Fruit fly (Drosophila melanogaster) whole organism, pupa: ENCODE results near the gene SA2.

Experiments used
- CG10348 ChIP-seq: fragments of 200-800 bp; sonication (Bioruptor generic); IDR thresholded peaks from 2 replicates; pipeline ENCODE4 v1.3.6; 2022; ENCODE audit warnings: missing biosample characterization, missing genetic modification characterization
- CG12605 ChIP-seq: fragments of 200-800 bp; sonication (Bioruptor generic); IDR thresholded peaks from 2 replicates; pipeline ENCODE4 v1.3.6; 2022; ENCODE audit warnings: missing biosample characterization, missing genetic modification characterization
- CG13204 ChIP-seq: fragments of 200-800 bp; sonication (Bioruptor generic); optimal IDR thresholded peaks from 2 replicates; lab custom pipeline; 2018; ENCODE audit warnings: missing biosample characterization, mild to moderate bottlenecking, missing genetic modification characterization, moderate library complexity
- CG14655 ChIP-seq: fragments of 200-800 bp; sonication (Bioruptor generic); optimal IDR thresholded peaks from 3 replicates; lab custom pipeline; 2017; ENCODE audit warnings: mild to moderate bottlenecking, missing biosample characterization, missing genetic modification reagents, missing genetic modification characterization
- CG15710 ChIP-seq: fragments of 200-800 bp; sonication (Bioruptor generic); optimal IDR thresholded peaks from 2 replicates; lab custom pipeline; 2018; ENCODE audit warnings: missing biosample characterization, mild to moderate bottlenecking, missing genetic modification characterization, moderate library complexity
- CG17806 ChIP-seq: fragments of 200-800 bp; sonication (Bioruptor generic); optimal IDR thresholded peaks from 2 replicates; lab custom pipeline; 2018; ENCODE audit warnings: missing biosample characterization, mild to moderate bottlenecking, missing genetic modification characterization, moderate library complexity
- CG32121 ChIP-seq: fragments of 200-800 bp; sonication (Bioruptor generic); IDR thresholded peaks from 2 replicates; pipeline ENCODE4 v1.3.6; 2022; ENCODE audit warnings: missing biosample characterization, missing genetic modification characterization
- CG34367 ChIP-seq: fragments of 200-800 bp; sonication (Bioruptor generic); optimal IDR thresholded peaks from 2 replicates; lab custom pipeline; 2018; ENCODE audit warnings: missing biosample characterization, mild to moderate bottlenecking, missing genetic modification characterization
- CG4496 ChIP-seq: fragments of 200-800 bp; sonication (Bioruptor generic); IDR thresholded peaks from 3 replicates; pipeline ENCODE4 v1.3.6; 2022; ENCODE audit warnings: missing biosample characterization, missing genetic modification characterization
- CG8159 ChIP-seq: fragments of 200-800 bp; sonication (Bioruptor generic); optimal IDR thresholded peaks from 3 replicates; lab custom pipeline; 2018; ENCODE audit warnings: missing biosample characterization, mild to moderate bottlenecking, missing genetic modification characterization, moderate library complexity
- CG8301 ChIP-seq: fragments of 200-800 bp; sonication (Bioruptor generic); optimal IDR thresholded peaks from 2 replicates; lab custom pipeline; 2018; ENCODE audit warnings: missing biosample characterization, mild to moderate bottlenecking, missing genetic modification characterization
- CG9948 ChIP-seq: fragments of 200-800 bp; sonication (Bioruptor generic); optimal IDR thresholded peaks from 2 replicates; lab custom pipeline; 2018; ENCODE audit warnings: missing biosample characterization, mild to moderate bottlenecking, missing genetic modification characterization, moderate library complexity
- D1 ChIP-seq: fragments of 200-800 bp; sonication (Bioruptor generic); optimal IDR thresholded peaks from 2 replicates; lab custom pipeline; 2018; ENCODE audit warnings: missing biosample characterization, mild to moderate bottlenecking, missing genetic modification characterization, moderate library complexity
- EcR ChIP-seq: fragments of 200-800 bp; sonication (Bioruptor generic); optimal IDR thresholded peaks from 3 replicates; lab custom pipeline; 2019; ENCODE audit warnings: missing biosample characterization, missing genetic modification characterization, mild to moderate bottlenecking, moderate library complexity, missing genetic modification reagents
- Ets98B ChIP-seq: fragments of 200-800 bp; sonication (Bioruptor generic); IDR thresholded peaks from 2 replicates; pipeline ENCODE4 v1.3.6; 2022; ENCODE audit warnings: missing biosample characterization, missing genetic modification characterization
- Pif1A ChIP-seq: fragments of 200-800 bp; sonication (Bioruptor generic); optimal IDR thresholded peaks from 3 replicates; lab custom pipeline; 2016; ENCODE audit warnings: missing biosample characterization, missing genetic modification characterization
- Pif1B ChIP-seq: fragments of 200-800 bp; sonication (Bioruptor generic); optimal IDR thresholded peaks from 3 replicates; lab custom pipeline; 2016; ENCODE audit warnings: missing biosample characterization, missing genetic modification characterization
- Snoo ChIP-seq: fragments of 200-800 bp; sonication (Bioruptor generic); optimal IDR thresholded peaks from 3 replicates; lab custom pipeline; 2017; ENCODE audit warnings: missing biosample characterization, mild to moderate bottlenecking, missing genetic modification characterization, inconsistent platforms
- fd96Ca ChIP-seq: fragments of 200-800 bp; sonication (Bioruptor generic); IDR thresholded peaks from 3 replicates; pipeline ENCODE4 v1.3.6; 2022; ENCODE audit warnings: missing biosample characterization, missing genetic modification characterization
- gl ChIP-seq: fragments of 200-800 bp; sonication (Bioruptor generic); optimal IDR thresholded peaks from 2 replicates; lab custom pipeline; 2018; ENCODE audit warnings: missing biosample characterization, mild to moderate bottlenecking, missing genetic modification characterization
- rn ChIP-seq: fragments of 200-800 bp; sonication (Bioruptor generic); IDR thresholded peaks from 2 replicates; pipeline ENCODE4 v1.3.6; 2022; ENCODE audit warnings: missing biosample characterization, missing genetic modification characterization

Gene SA2

dm6 chr3L:1419929-1420328 lies 17.7 kb downstream of the SA2 start:
- TF ChIP-seq CG17806 (tag; lab: Kevin White, UChicago) (no peak), CG12605 (no peak), CG9948 (tag; lab: Kevin White, UChicago) (no peak), EcR (no peak), CG8159 (tag; lab: Kevin White, UChicago) (no peak)

dm6 chr3L:1418821-1419220 lies 18.9 kb downstream of the SA2 start:
- no peak for TF ChIP-seq D1 (tag; lab: Kevin White, UChicago)
- TF ChIP-seq CG10348 (GFP tag; lab: Robert Waterston, UW) = no peak
- peak; percentile 24 for TF ChIP-seq Pif1B (GFP tag; lab: Kevin White, UChicago)
- TF ChIP-seq CG15710 (tag; lab: Kevin White, UChicago) = peak; percentile 37
- TF ChIP-seq rn = no peak
- no peak for TF ChIP-seq CG13204 (GFP tag; lab: Kevin White, UChicago)
- TF ChIP-seq CG8301 = no peak
- TF ChIP-seq CG34367 (tag; lab: Kevin White, UChicago) = no peak
- no peak for TF ChIP-seq CG4496 (GFP tag; lab: Robert Waterston, UW)
- no peak for TF ChIP-seq CG32121 (GFP tag; lab: Robert Waterston, UW)
- TF ChIP-seq CG8159 (tag; lab: Kevin White, UChicago) = peak; percentile 43
- no peak for TF ChIP-seq CG12605
- TF ChIP-seq fd96Ca (GFP tag; lab: Robert Waterston, UW) = no peak
- peak; percentile 24 for TF ChIP-seq CG17806 (tag; lab: Kevin White, UChicago)
- TF ChIP-seq Pif1A = peak; percentile 39
- peak; percentile 39 for TF ChIP-seq CG9948 (tag; lab: Kevin White, UChicago)
- no peak for TF ChIP-seq EcR
- peak; percentile 3 for TF ChIP-seq gl (tag; lab: Kevin White, UChicago)
- peak; percentile 3 for TF ChIP-seq CG14655 (GFP tag; lab: Kevin White, UChicago)
- no peak for TF ChIP-seq Snoo
- TF ChIP-seq Ets98B (GFP tag; lab: Robert Waterston, UW) = no peak
- TF ChIP-seq, all 21 proteins: peak for 8

- TF ChIP-seq CG10348 (GFP tag; lab: Robert Waterston, UW) (no peak), rn (no peak), CG9948 (tag; lab: Kevin White, UChicago) (no peak), D1 (tag; lab: Kevin White, UChicago) (no peak), CG14655 (GFP tag; lab: Kevin White, UChicago) (no peak), CG12605 (no peak), Ets98B (GFP tag; lab: Robert Waterston, UW) (no peak), CG13204 (GFP tag; lab: Kevin White, UChicago) (no peak), CG8159 (tag; lab: Kevin White, UChicago) (no peak), gl (tag; lab: Kevin White, UChicago) (no peak), CG15710 (tag; lab: Kevin White, UChicago) (no peak), CG34367 (tag; lab: Kevin White, UChicago) (no peak), CG32121 (GFP tag; lab: Robert Waterston, UW) (no peak), Pif1B (GFP tag; lab: Kevin White, UChicago) (no peak), CG8301 (no peak)
- TF ChIP-seq, all 21 proteins: peak for 0
Observed at dm6 chr3L:1417898-1418297, 19.8 kb downstream of the SA2 start.

- TF ChIP-seq rn (no peak), CG8301 (no peak), CG9948 (tag; lab: Kevin White, UChicago) (no peak), CG34367 (tag; lab: Kevin White, UChicago) (no peak), CG4496 (GFP tag; lab: Robert Waterston, UW) (no peak), Snoo (no peak), Pif1A (no peak), CG15710 (tag; lab: Kevin White, UChicago) (no peak), CG8159 (tag; lab: Kevin White, UChicago) (no peak), Pif1B (GFP tag; lab: Kevin White, UChicago) (no peak), CG12605 (no peak), D1 (tag; lab: Kevin White, UChicago) (no peak), CG17806 (tag; lab: Kevin White, UChicago) (no peak), CG14655 (GFP tag; lab: Kevin White, UChicago) (no peak), CG13204 (GFP tag; lab: Kevin White, UChicago) (no peak)
Observed at dm6 chr3L:1415931-1416330, 21.7 kb downstream of the SA2 start, which contains the start of gene FucTD. Gene FucTD, plus strand, starts transcription at chr3L:1416231.

- TF ChIP-seq CG8301 (no peak), CG10348 (GFP tag; lab: Robert Waterston, UW) (no peak), Pif1B (GFP tag; lab: Kevin White, UChicago) (peak; percentile 17), rn (no peak), CG9948 (tag; lab: Kevin White, UChicago) (peak; percentile 64), Snoo (no peak), CG34367 (tag; lab: Kevin White, UChicago) (peak; percentile 76), D1 (tag; lab: Kevin White, UChicago) (no peak), CG8159 (tag; lab: Kevin White, UChicago) (no peak), CG12605 (peak; percentile 33; the same call in 1 of the 2 replicates), CG4496 (GFP tag; lab: Robert Waterston, UW) (peak; percentile 79; the same call in 2 of the 3 replicates), Pif1A (peak; percentile 43), CG32121 (GFP tag; lab: Robert Waterston, UW) (no peak), fd96Ca (GFP tag; lab: Robert Waterston, UW) (peak; percentile 53; the same call in 2 of the 3 replicates), CG17806 (tag; lab: Kevin White, UChicago) (no peak), gl (tag; lab: Kevin White, UChicago) (peak; percentile 67), CG13204 (GFP tag; lab: Kevin White, UChicago) (peak; percentile 45), Ets98B (GFP tag; lab: Robert Waterston, UW) (no peak), CG14655 (GFP tag; lab: Kevin White, UChicago) (no peak), CG15710 (tag; lab: Kevin White, UChicago) (peak; percentile 74), EcR (no peak)
Observed at dm6 chr3L:1414032-1414431, 23.6 kb downstream of the SA2 start.
